Fruit fly (Drosophila melanogaster): ENCODE results near the gene cv-c.

The cv-c gene

dm6 chr3R:14481569-14481968 is at the start of gene cv-c:
cv-c (minus strand) TSS chr3R:14481713.
- no peak for TF ChIP-seq psq (optimal IDR thresholded peaks at IDR 0.05)
- no peak for TF ChIP-seq Dll (optimal IDR thresholded peaks at IDR 0.05)
- TF ChIP-seq usp (GFP tag; optimal IDR thresholded peaks at IDR 0.05), result no peak
- TF ChIP-seq EcR (GFP tag; optimal IDR thresholded peaks at IDR 0.05), result no peak
- no peak for TF ChIP-seq CG8478 (optimal IDR thresholded peaks at IDR 0.05)
- no peak for TF ChIP-seq pan (optimal IDR thresholded peaks at IDR 0.05)

dm6 chr3R:14526657-14527056 is 45.1 kb upstream of the cv-c start:
- TF ChIP-seq CG8478 (optimal IDR thresholded peaks at IDR 0.05), result no peak
- TF ChIP-seq EcR (GFP tag; optimal IDR thresholded peaks at IDR 0.05), result no peak
- TF ChIP-seq psq (optimal IDR thresholded peaks at IDR 0.05), result no peak
- no peak for TF ChIP-seq Dll (optimal IDR thresholded peaks at IDR 0.05)

dm6 chr3R:14520749-14521148 is 39.2 kb upstream of the cv-c start, which contains the start of gene Cyp313a1:
Cyp313a1 (plus strand) TSS chr3R:14521049.
- TF ChIP-seq Dll (optimal IDR thresholded peaks at IDR 0.05), result no peak
- no peak for TF ChIP-seq psq (optimal IDR thresholded peaks at IDR 0.05)
- TF ChIP-seq EcR (GFP tag; optimal IDR thresholded peaks at IDR 0.05), result no peak
- TF ChIP-seq CG8478 (optimal IDR thresholded peaks at IDR 0.05), result no peak
- no peak for TF ChIP-seq pan (optimal IDR thresholded peaks at IDR 0.05)
- no peak for TF ChIP-seq usp (GFP tag; optimal IDR thresholded peaks at IDR 0.05)

dm6 chr3R:14516742-14517141 is 35.2 kb upstream of the cv-c start, which contains the start of gene CG34273:
CG34273 (plus strand) TSS chr3R:14517042.
- TF ChIP-seq CG8478 (optimal IDR thresholded peaks at IDR 0.05) (no peak), Dll (optimal IDR thresholded peaks at IDR 0.05) (no peak), pan (optimal IDR thresholded peaks at IDR 0.05) (no peak), psq (optimal IDR thresholded peaks at IDR 0.05) (no peak), usp (GFP tag; optimal IDR thresholded peaks at IDR 0.05) (no peak), EcR (GFP tag; optimal IDR thresholded peaks at IDR 0.05) (no peak)

- TF ChIP-seq CG8478 (optimal IDR thresholded peaks at IDR 0.05), result no peak
Measured at dm6 chr3R:14513420-14513819, 31.9 kb upstream of the cv-c start, which contains the start of gene CG8461. CG8461 (minus strand) TSS chr3R:14513637.

dm6 chr3R:14511123-14511908 is 29.8 kb upstream of the cv-c start, which contains the start of the genes HtrA2 and mRpL11:
HtrA2 (minus strand) TSS chr3R:14511712.
mRpL11 (plus strand) TSS chr3R:14511838.
- TF ChIP-seq CG8478 (optimal IDR thresholded peaks at IDR 0.05) (no peak), Dll (optimal IDR thresholded peaks at IDR 0.05) (no peak), psq (optimal IDR thresholded peaks at IDR 0.05) (no peak), EcR (GFP tag; optimal IDR thresholded peaks at IDR 0.05) (no peak), pan (optimal IDR thresholded peaks at IDR 0.05) (no peak), usp (GFP tag; optimal IDR thresholded peaks at IDR 0.05) (no peak)

- no peak for TF ChIP-seq EcR (GFP tag; optimal IDR thresholded peaks at IDR 0.05)
- no peak for TF ChIP-seq pan (optimal IDR thresholded peaks at IDR 0.05)
- no peak for TF ChIP-seq CG8478 (optimal IDR thresholded peaks at IDR 0.05)
- no peak for TF ChIP-seq usp (GFP tag; optimal IDR thresholded peaks at IDR 0.05)
- TF ChIP-seq Dll (optimal IDR thresholded peaks at IDR 0.05), result no peak
- TF ChIP-seq psq (optimal IDR thresholded peaks at IDR 0.05), result no peak
Measured at dm6 chr3R:14505120-14505519, 23.6 kb upstream of the cv-c start.

- TF ChIP-seq EcR (GFP tag; optimal IDR thresholded peaks at IDR 0.05), result no peak
- TF ChIP-seq usp (GFP tag; optimal IDR thresholded peaks at IDR 0.05), result no peak
- TF ChIP-seq CG8478 (optimal IDR thresholded peaks at IDR 0.05), result no peak
- no peak for TF ChIP-seq Dll (optimal IDR thresholded peaks at IDR 0.05)
- no peak for TF ChIP-seq psq (optimal IDR thresholded peaks at IDR 0.05)
- TF ChIP-seq pan (optimal IDR thresholded peaks at IDR 0.05), result no peak
Measured at dm6 chr3R:14498072-14498471, 16.6 kb upstream of the cv-c start.

- TF ChIP-seq psq (optimal IDR thresholded peaks at IDR 0.05) (no peak), EcR (GFP tag; optimal IDR thresholded peaks at IDR 0.05) (no peak), CG8478 (optimal IDR thresholded peaks at IDR 0.05) (no peak), usp (GFP tag; optimal IDR thresholded peaks at IDR 0.05) (no peak), pan (optimal IDR thresholded peaks at IDR 0.05) (no peak), Dll (optimal IDR thresholded peaks at IDR 0.05) (no peak)
Measured at dm6 chr3R:14496385-14496784, 14.9 kb upstream of the cv-c start.

- no peak for TF ChIP-seq Dll (optimal IDR thresholded peaks at IDR 0.05)
Measured at dm6 chr3R:14493936-14494335, 12.4 kb upstream of the cv-c start.

dm6 chr3R:14492287-14492889 is 10.9 kb upstream of the cv-c start:
- no peak for TF ChIP-seq CG8478 (optimal IDR thresholded peaks at IDR 0.05)
- no peak for TF ChIP-seq psq (optimal IDR thresholded peaks at IDR 0.05)
- TF ChIP-seq EcR (GFP tag; optimal IDR thresholded peaks at IDR 0.05), result no peak
- no peak for TF ChIP-seq pan (optimal IDR thresholded peaks at IDR 0.05)
- TF ChIP-seq Dll (optimal IDR thresholded peaks at IDR 0.05), result no peak
- no peak for TF ChIP-seq usp (GFP tag; optimal IDR thresholded peaks at IDR 0.05)

- TF ChIP-seq usp (GFP tag; optimal IDR thresholded peaks at IDR 0.05), result no peak
- TF ChIP-seq pan (optimal IDR thresholded peaks at IDR 0.05), result no peak
- no peak for TF ChIP-seq Dll (optimal IDR thresholded peaks at IDR 0.05)
- no peak for TF ChIP-seq EcR (GFP tag; optimal IDR thresholded peaks at IDR 0.05)
- TF ChIP-seq CG8478 (optimal IDR thresholded peaks at IDR 0.05), result no peak
- TF ChIP-seq psq (optimal IDR thresholded peaks at IDR 0.05), result no peak
Measured at dm6 chr3R:14486469-14486868, 5.0 kb upstream of the cv-c start.

Measured in whole organism.